Fruit fly (Drosophila melanogaster): ENCODE measurements around the gene CG14435.

The CG14435 gene

dm6 chrX:6859756-6860412, 16.2 kb upstream of the CG14435 start (continued):
- TF ChIP-seq HmgZ (tag; optimal IDR thresholded peaks at IDR 0.05), result no peak
- TF ChIP-seq chn (GFP tag; optimal IDR thresholded peaks at IDR 0.05), result no peak
- no peak for TF ChIP-seq CG5953 (GFP tag; IDR thresholded peaks at IDR 0.05)
- TF ChIP-seq CG17385 (GFP tag; optimal IDR thresholded peaks at IDR 0.05), result peak; percentile 73
- peak; percentile 58 for TF ChIP-seq repo (GFP tag; optimal IDR thresholded peaks at IDR 0.05)
- TF ChIP-seq phol (tag; optimal IDR thresholded peaks at IDR 0.05), result peak; percentile 90
- peak; percentile 86 for TF ChIP-seq CG2712 (tag; optimal IDR thresholded peaks at IDR 0.05)
- no peak for TF ChIP-seq pfk (GFP tag; optimal IDR thresholded peaks at IDR 0.05)
- peak; percentile 68 for TF ChIP-seq CG5245 (GFP tag; optimal IDR thresholded peaks at IDR 0.05)
- TF ChIP-seq chm (GFP tag; IDR thresholded peaks at IDR 0.05), result no peak; the same call in 1 of the 2 replicates
- TF ChIP-seq org-1 (GFP tag; optimal IDR thresholded peaks at IDR 0.05), result peak; percentile 74
- peak; percentile 23 for TF ChIP-seq tap (tag; optimal IDR thresholded peaks at IDR 0.05)
- no peak for TF ChIP-seq Tbp (GFP tag; optimal IDR thresholded peaks at IDR 0.05)
- TF ChIP-seq BEAF-32 (GFP tag; optimal IDR thresholded peaks at IDR 0.05), result no peak
- peak; percentile 73 for TF ChIP-seq Awh (GFP tag; IDR thresholded peaks at IDR 0.05)
- peak; percentile 60 for TF ChIP-seq CG7839 (tag; optimal IDR thresholded peaks at IDR 0.05)
- no peak for TF ChIP-seq B-H2 (GFP tag; optimal IDR thresholded peaks at IDR 0.05)
- peak; percentile 96 for TF ChIP-seq CG17361 (GFP tag; IDR thresholded peaks at IDR 0.05)
- TF ChIP-seq GATAe (GFP tag; conservative IDR thresholded peaks at IDR 0.05), result 0 out of 2 replicates have a peak, but pooled peaks have one; percentile 34
- TF ChIP-seq CG3065 (GFP tag; optimal IDR thresholded peaks at IDR 0.05), result no peak
- peak; percentile 79 for TF ChIP-seq CG11456 (GFP tag; IDR thresholded peaks at IDR 0.05)
- peak; percentile 81 for TF ChIP-seq CG34422 (GFP tag; IDR thresholded peaks at IDR 0.05)
- no peak for TF ChIP-seq usp (GFP tag; optimal IDR thresholded peaks at IDR 0.05)
- TF ChIP-seq sug (tag; optimal IDR thresholded peaks at IDR 0.05), result peak; percentile 25
- TF ChIP-seq Trl (optimal IDR thresholded peaks at IDR 0.05), result no peak
- peak; percentile 78 for TF ChIP-seq Trl (GFP tag; optimal IDR thresholded peaks at IDR 0.05)
- TF ChIP-seq Sin3A (optimal IDR thresholded peaks at IDR 0.05), result no peak
- peak; percentile 81 for TF ChIP-seq Deaf1 (tag; optimal IDR thresholded peaks at IDR 0.05)
- no peak for TF ChIP-seq pros (GFP tag; optimal IDR thresholded peaks at IDR 0.05)
- peak; percentile 65 for TF ChIP-seq klu (GFP tag; IDR thresholded peaks at IDR 0.05)
- peak; percentile 57 for TF ChIP-seq danr (GFP tag; IDR thresholded peaks at IDR 0.05)
- TF ChIP-seq CkIIα-i1 (GFP tag; IDR thresholded peaks at IDR 0.05), result 0 out of 2 replicates have a peak, but pooled peaks have one; percentile 46
- peak; percentile 66 for TF ChIP-seq CG8281 (tag; optimal IDR thresholded peaks at IDR 0.05)
- TF ChIP-seq CG11695 (GFP tag; IDR thresholded peaks at IDR 0.05), result peak; percentile 71
- TF ChIP-seq CG8359 (GFP tag; optimal IDR thresholded peaks at IDR 0.05; ENCODE audit: borderline replicate concordance), result peak; percentile 59
- peak; percentile 84 for TF ChIP-seq pnt (GFP tag; optimal IDR thresholded peaks at IDR 0.05)
- peak; percentile 75 for TF ChIP-seq ATbp (GFP tag; optimal IDR thresholded peaks at IDR 0.05)
- no peak for TF ChIP-seq tna (GFP tag; IDR thresholded peaks at IDR 0.05; ENCODE audit: partially characterized antibody)
- no peak for TF ChIP-seq ac (GFP tag; optimal IDR thresholded peaks at IDR 0.05)
- TF ChIP-seq ssp (GFP tag; IDR thresholded peaks at IDR 0.05), result peak; percentile 69
- TF ChIP-seq tin (GFP tag; optimal IDR thresholded peaks at IDR 0.05), result peak; percentile 80
- no peak for TF ChIP-seq Mes4 (GFP tag; optimal IDR thresholded peaks at IDR 0.05)
- peak; percentile 64 for TF ChIP-seq CG30403 (GFP tag; optimal IDR thresholded peaks at IDR 0.05)
- no peak for TF ChIP-seq Gsc (GFP tag; IDR thresholded peaks at IDR 0.05)
- TF ChIP-seq CG34224 (GFP tag; IDR thresholded peaks at IDR 0.05; ENCODE audit: partially characterized antibody), result no peak
- TF ChIP-seq CG15011 (GFP tag; optimal IDR thresholded peaks at IDR 0.05), result peak; percentile 84
- peak; percentile 71 for TF ChIP-seq emc (GFP tag; optimal IDR thresholded peaks at IDR 0.05)
- TF ChIP-seq gfzf (GFP tag; optimal IDR thresholded peaks at IDR 0.05), result no peak
- peak; percentile 72 for TF ChIP-seq gem (tag; optimal IDR thresholded peaks at IDR 0.05)
- 0 out of 3 replicates have a peak, but pooled peaks have one; percentile 41 for TF ChIP-seq CG6175 (GFP tag; IDR thresholded peaks at IDR 0.05)

All from whole organism, embryonic.